Fruit fly (Drosophila melanogaster) whole organism, embryonic: ENCODE measurements around the gene mirr.
A peak's percentile ranks its signal among the peaks of the same experiment; 100 is the strongest.

ENCODE experiments used
- Antp ChIP-seq: fragments of 200-800 bp; sonication (Bioruptor generic); optimal IDR thresholded peaks from 3 replicates; lab custom pipeline; 2016; ENCODE audit warnings: missing biosample characterization, missing genetic modification characterization
- CG10274 ChIP-seq: fragments of 200-800 bp; sonication (Bioruptor generic); optimal IDR thresholded peaks from 3 replicates; lab custom pipeline; 2017; ENCODE audit warnings: missing biosample characterization, mild to moderate bottlenecking, missing genetic modification characterization
- CG10462 ChIP-seq: fragments of 200-800 bp; sonication (Bioruptor generic); optimal IDR thresholded peaks from 2 replicates; lab custom pipeline; 2016; ENCODE audit warnings: missing biosample characterization, missing genetic modification characterization
- CG11723 ChIP-seq: fragments of 200-800 bp; sonication (Bioruptor generic); optimal IDR thresholded peaks from 2 replicates; lab custom pipeline; 2017; ENCODE audit warnings: missing biosample characterization, mild to moderate bottlenecking, missing genetic modification characterization
- CG12071 ChIP-seq: fragments of 200-800 bp; sonication (Bioruptor generic); optimal IDR thresholded peaks from 3 replicates; lab custom pipeline; 2018; ENCODE audit warnings: missing biosample characterization, mild to moderate bottlenecking, missing genetic modification characterization
- CG12219 ChIP-seq: fragments of 200-800 bp; sonication (Bioruptor generic); optimal IDR thresholded peaks from 3 replicates; lab custom pipeline; 2018; ENCODE audit warnings: missing biosample characterization, mild to moderate bottlenecking, missing genetic modification characterization
- CG12391 ChIP-seq: fragments of 200-800 bp; sonication (Bioruptor generic); optimal IDR thresholded peaks from 3 replicates; lab custom pipeline; 2018; ENCODE audit warnings: missing biosample characterization, mild to moderate bottlenecking, missing genetic modification characterization, moderate library complexity
- CG14441 ChIP-seq: fragments of 200-800 bp; sonication (Bioruptor generic); IDR thresholded peaks from 2 replicates; pipeline ENCODE4 v1.3.6; 2022; ENCODE audit warnings: missing biosample characterization, missing genetic modification characterization
- CG15073 ChIP-seq: fragments of 200-800 bp; sonication (Bioruptor generic); optimal IDR thresholded peaks from 2 replicates; lab custom pipeline; 2016; ENCODE audit warnings: missing biosample characterization, missing genetic modification characterization
- CG1529 ChIP-seq: fragments of 200-800 bp; sonication (Bioruptor generic); optimal IDR thresholded peaks from 3 replicates; lab custom pipeline; 2018; ENCODE audit warnings: missing biosample characterization, missing genetic modification characterization
- CG17385 ChIP-seq: fragments of 200-800 bp; sonication (Bioruptor generic); optimal IDR thresholded peaks from 3 replicates; lab custom pipeline; 2018; ENCODE audit warnings: missing biosample characterization, mild to moderate bottlenecking, missing genetic modification characterization
- CG32532 ChIP-seq: fragments of 200-800 bp; sonication (Bioruptor generic); IDR thresholded peaks from 2 replicates; pipeline ENCODE4 v1.3.6; 2022; ENCODE audit warnings: missing biosample characterization, missing genetic modification characterization
- CG33557 ChIP-seq: fragments of 200-800 bp; sonication (Bioruptor generic); optimal IDR thresholded peaks from 2 replicates; lab custom pipeline; 2019; ENCODE audit warnings: missing biosample characterization, mild to moderate bottlenecking, missing genetic modification characterization, moderate library complexity
- CG3726 ChIP-seq: fragments of 200-800 bp; sonication (Bioruptor generic); IDR thresholded peaks from 3 replicates; pipeline ENCODE4, ENCODE4 v1.3.6; 2022; ENCODE audit warnings: missing biosample characterization, missing genetic modification characterization
- CG4328 ChIP-seq: fragments of 200-800 bp; sonication (Bioruptor generic); optimal IDR thresholded peaks from 3 replicates; lab custom pipeline; 2017; ENCODE audit warnings: missing biosample characterization, missing genetic modification reagents, missing genetic modification characterization
- CG6813 ChIP-seq: fragments of 200-800 bp; sonication (Bioruptor generic); optimal IDR thresholded peaks from 2 replicates; lab custom pipeline; 2017; ENCODE audit warnings: missing biosample characterization, missing genetic modification characterization, mild to moderate bottlenecking, moderate library complexity, missing genetic modification reagents
- CG7839 ChIP-seq: fragments of 200-800 bp; sonication (Bioruptor generic); optimal IDR thresholded peaks from 3 replicates; lab custom pipeline; 2018; ENCODE audit warnings: missing biosample characterization, mild to moderate bottlenecking, missing genetic modification characterization, moderate library complexity
- CG9876 ChIP-seq: fragments of 200-800 bp; sonication (Bioruptor generic); optimal IDR thresholded peaks from 2 replicates; lab custom pipeline; 2016; ENCODE audit warnings: missing biosample characterization, missing genetic modification characterization
- D ChIP-seq, 2 experiments: fragments of 200-800 bp in 1 of 2; fragments of >200 bp in 1 of 2; sonication (Bioruptor generic) in 1 of 2; optimal IDR thresholded peaks; 2 replicates in 1 of 2; 3 replicates in 1 of 2; lab custom pipeline; 2017; ENCODE audit warnings: mild to moderate bottlenecking in 1 of 2, missing biosample characterization in 1 of 2, missing genetic modification characterization in 1 of 2, missing genetic modification reagents in 1 of 2
- D19A ChIP-seq: fragments of 200-800 bp; optimal IDR thresholded peaks from 3 replicates; lab custom pipeline; 2019; ENCODE audit warnings: missing biosample characterization, mild to moderate bottlenecking, missing genetic modification characterization, moderate library complexity
- D19B ChIP-seq: fragments of 200-800 bp; sonication (Bioruptor generic); optimal IDR thresholded peaks from 2 replicates; lab custom pipeline; 2017; ENCODE audit warnings: missing biosample characterization, mild to moderate bottlenecking, missing genetic modification characterization
- Dad ChIP-seq: fragments of 200-800 bp; sonication (Bioruptor generic); optimal IDR thresholded peaks from 3 replicates; lab custom pipeline; 2016; ENCODE audit warnings: missing biosample characterization, missing genetic modification characterization
- Dek ChIP-seq: fragments of 200-800 bp; sonication (Bioruptor generic); optimal IDR thresholded peaks from 3 replicates; lab custom pipeline; 2019; ENCODE audit warnings: missing biosample characterization, mild to moderate bottlenecking, missing genetic modification characterization, moderate library complexity
- Dp ChIP-seq: fragments of 200-800 bp; sonication (Bioruptor generic); optimal IDR thresholded peaks from 2 replicates; lab custom pipeline; 2018; ENCODE audit warnings: missing biosample characterization, mild to moderate bottlenecking, missing genetic modification characterization, moderate library complexity
- Gsc ChIP-seq: fragments of 200-800 bp; sonication (Bioruptor generic); IDR thresholded peaks from 2 replicates; pipeline ENCODE4 v1.3.6; 2022; ENCODE audit warnings: missing biosample characterization, missing genetic modification characterization
- HLHmδ ChIP-seq: fragments of 200-800 bp; sonication (Bioruptor generic); optimal IDR thresholded peaks from 2 replicates; lab custom pipeline; 2018; ENCODE audit warnings: missing biosample characterization, mild to moderate bottlenecking, missing genetic modification characterization, moderate library complexity
- Hey ChIP-seq: fragments of 200-800 bp; sonication (Bioruptor generic); optimal IDR thresholded peaks from 3 replicates; lab custom pipeline; 2018; ENCODE audit warnings: missing biosample characterization, mild to moderate bottlenecking, missing genetic modification characterization
- Hmr ChIP-seq: fragments of 200-800 bp; sonication (Bioruptor generic); optimal IDR thresholded peaks from 3 replicates; lab custom pipeline; 2017; ENCODE audit warnings: mild to moderate bottlenecking, missing biosample characterization, missing genetic modification reagents, missing genetic modification characterization
- Hr51 ChIP-seq, 2 experiments: fragments of 200-800 bp; sonication (Bioruptor generic); optimal IDR thresholded peaks; 2 replicates in 1 of 2; 3 replicates in 1 of 2; lab custom pipeline; 2016 to 2018; ENCODE audit warnings: missing biosample characterization in 2 of 2, missing genetic modification characterization in 2 of 2, mild to moderate bottlenecking in 1 of 2, moderate library complexity in 1 of 2
- PHDP ChIP-seq: fragments of 200-800 bp; sonication (Bioruptor generic); optimal IDR thresholded peaks from 3 replicates; lab custom pipeline; 2018; ENCODE audit warnings: missing biosample characterization, mild to moderate bottlenecking, missing genetic modification characterization, moderate library complexity
- Rx ChIP-seq: fragments of 200-800 bp; sonication (Bioruptor generic); IDR thresholded peaks from 2 replicates; pipeline ENCODE4 v1.3.6; 2022; ENCODE audit warnings: missing biosample characterization, missing genetic modification characterization
- Stat92E ChIP-seq, 3 experiments: fragments of >200 bp in 2 of 3; fragments of 200-800 bp in 1 of 3; sonication (Bioruptor generic) in 1 of 3; optimal IDR thresholded peaks; 2 replicates each; lab custom pipeline; 2017 to 2019; ENCODE audit warnings: missing biosample characterization in 3 of 3, missing genetic modification characterization in 3 of 3, mild to moderate bottlenecking in 1 of 3, moderate library complexity in 1 of 3
- aop ChIP-seq: fragments of 200-800 bp; sonication (Bioruptor generic); IDR thresholded peaks from 2 replicates; pipeline ENCODE4 v1.3.6; 2022; ENCODE audit warnings: missing biosample characterization, missing genetic modification characterization
- dysf ChIP-seq: fragments of 200-800 bp; sonication (Bioruptor generic); IDR thresholded peaks from 3 replicates; pipeline ENCODE4 v1.3.6; 2022; ENCODE audit warnings: missing biosample characterization, missing genetic modification characterization
- ewg ChIP-seq: fragments of 200-800 bp; sonication (Bioruptor generic); optimal IDR thresholded peaks from 3 replicates; lab custom pipeline; 2017; ENCODE audit warnings: mild to moderate bottlenecking, missing biosample characterization, missing genetic modification reagents, missing genetic modification characterization
- gce ChIP-seq: fragments of 200-800 bp; sonication (Bioruptor generic); IDR thresholded peaks from 3 replicates; pipeline ENCODE4 v1.3.6; 2022; ENCODE audit warnings: missing biosample characterization, missing genetic modification characterization
- grau ChIP-seq: fragments of 200-800 bp; optimal IDR thresholded peaks from 3 replicates; lab custom pipeline; 2019; ENCODE audit warnings: missing biosample characterization, mild to moderate bottlenecking, missing genetic modification characterization, moderate library complexity
- ham ChIP-seq: fragments of 200-800 bp; sonication (Bioruptor generic); IDR thresholded peaks from 2 replicates; pipeline ENCODE4 v1.3.6; 2022; ENCODE audit warnings: missing biosample characterization, missing genetic modification characterization
- lab ChIP-seq: fragments of 200-800 bp; sonication (Bioruptor generic); optimal IDR thresholded peaks from 3 replicates; lab custom pipeline; 2017; ENCODE audit warnings: missing biosample characterization, missing genetic modification characterization, mild to moderate bottlenecking, moderate library complexity, missing genetic modification reagents
- luna ChIP-seq: fragments of 200-800 bp; sonication (Bioruptor generic); optimal IDR thresholded peaks from 2 replicates; lab custom pipeline; 2016; ENCODE audit warnings: missing biosample characterization, missing genetic modification characterization
- p53 ChIP-seq: fragments of 200-800 bp; sonication (Bioruptor generic); optimal IDR thresholded peaks from 2 replicates; lab custom pipeline; 2016; ENCODE audit warnings: missing biosample characterization, missing genetic modification characterization
- pan ChIP-seq, 4 experiments: fragments of >200 bp in 3 of 4; fragments of 200-800 bp in 1 of 4; sonication (Bioruptor generic) in 1 of 4; optimal IDR thresholded peaks in 3 of 4; IDR thresholded peaks in 1 of 4; 2 replicates each; pipeline versions ENCODE4 v1.3.6 to Lab custom; 2017 to 2022; ENCODE audit warnings: missing biosample characterization in 2 of 4, missing genetic modification characterization in 2 of 4, mixed read lengths in 1 of 4
- pb ChIP-seq: fragments of 200-800 bp; sonication (Bioruptor generic); optimal IDR thresholded peaks from 3 replicates; lab custom pipeline; 2016; ENCODE audit warnings: missing biosample characterization, missing genetic modification characterization
- pros ChIP-seq: fragments of 200-800 bp; sonication (Bioruptor generic); optimal IDR thresholded peaks from 3 replicates; lab custom pipeline; 2019; ENCODE audit warnings: missing biosample characterization, mild to moderate bottlenecking, missing genetic modification characterization, moderate library complexity
- repo ChIP-seq: fragments of 200-800 bp; sonication (Bioruptor generic); optimal IDR thresholded peaks from 2 replicates; lab custom pipeline; 2016; ENCODE audit warnings: missing biosample characterization, missing genetic modification characterization
- slp2 ChIP-seq: fragments of 200-800 bp; sonication (Bioruptor generic); optimal IDR thresholded peaks from 2 replicates; lab custom pipeline; 2016; ENCODE audit warnings: missing biosample characterization, missing genetic modification characterization
- stwl ChIP-seq: fragments of 200-800 bp; sonication (Bioruptor generic); optimal IDR thresholded peaks from 3 replicates; lab custom pipeline; 2018; ENCODE audit warnings: missing biosample characterization, mild to moderate bottlenecking, missing genetic modification characterization, moderate library complexity
- tap ChIP-seq: fragments of 200-800 bp; optimal IDR thresholded peaks from 3 replicates; lab custom pipeline; 2019; ENCODE audit warnings: missing biosample characterization, mild to moderate bottlenecking, missing genetic modification characterization, moderate library complexity
- zen2 ChIP-seq: fragments of 200-800 bp; sonication (Bioruptor generic); IDR thresholded peaks from 3 replicates; pipeline ENCODE4 v1.3.6; 2022; ENCODE audit warnings: missing biosample characterization, missing genetic modification characterization; ENCODE audit not compliant: partially characterized antibody

The mirr gene

dm6 chr3L:12653124-12653523 lies 40.3 kb upstream of the mirr start (continued):
- TF ChIP-seq CG3726 (GFP tag; lab: Robert Waterston, UW) (no peak), D19B (GFP tag; lab: Kevin White, UChicago) (no peak), CG6813 (GFP tag; lab: Kevin White, UChicago) (peak; percentile 60), PHDP (tag; lab: Kevin White, UChicago) (peak; percentile 48), CG4328 (GFP tag; lab: Kevin White, UChicago) (peak; percentile 76), CG33557 (GFP tag; lab: Kevin White, UChicago) (peak; percentile 58), pan (optimal IDR thresholded peaks at IDR 0.05; lab: Kevin White, UChicago) (no peak), pan (GFP tag; optimal IDR thresholded peaks at IDR 0.05 in 1 of 2, IDR thresholded peaks at IDR 0.05 in 1 of 2) (peak in 1 of 2 experiments; percentile 46), CG10274 (GFP tag; lab: Kevin White, UChicago) (no peak), CG11723 (GFP tag; lab: Kevin White, UChicago) (peak; percentile 56), grau (tag; lab: Kevin White, UChicago) (peak; percentile 11), CG9876 (no peak), D19A (tag; lab: Kevin White, UChicago) (no peak), CG17385 (peak; percentile 55), Rx (GFP tag; lab: Robert Waterston, UW) (no peak), D (optimal IDR thresholded peaks at IDR 0.05; lab: Kevin White, UChicago) (peak; percentile 19), D (GFP tag; optimal IDR thresholded peaks at IDR 0.05; lab: Kevin White, UChicago) (no peak), ham (no peak), CG1529 (peak; percentile 10), Dp (GFP tag; lab: Kevin White, UChicago) (no peak), slp2 (GFP tag; lab: Kevin White, UChicago) (no peak), CG12391 (tag; lab: Kevin White, UChicago) (peak; percentile 4), CG12071 (peak; percentile 67), Stat92E (GFP tag; optimal IDR thresholded peaks at IDR 0.05; lab: Kevin White, UChicago) (no peak), Antp (GFP tag; lab: Kevin White, UChicago) (no peak), CG14441 (no peak), pb (GFP tag; lab: Kevin White, UChicago) (no peak), tap (tag; lab: Kevin White, UChicago) (peak; percentile 59), repo (GFP tag; lab: Kevin White, UChicago) (no peak), Dek (tag; lab: Kevin White, UChicago) (no peak), stwl (tag; lab: Kevin White, UChicago) (no peak), CG32532 (GFP tag; lab: Robert Waterston, UW) (peak; percentile 60; the same call in 1 of the 2 replicates), CG10462 (GFP tag; lab: Kevin White, UChicago) (no peak), Hmr (GFP tag; lab: Kevin White, UChicago) (peak; percentile 26), ewg (GFP tag; lab: Kevin White, UChicago) (peak; percentile 14), pros (GFP tag; lab: Kevin White, UChicago) (peak; percentile 7), Gsc (GFP tag; lab: Robert Waterston, UW) (no peak), Dad (no peak), p53 (GFP tag; lab: Kevin White, UChicago) (no peak), gce (GFP tag; lab: Robert Waterston, UW) (peak; percentile 67; the same call in 1 of the 3 replicates), lab (GFP tag; lab: Kevin White, UChicago) (peak; percentile 53), aop (GFP tag; lab: Robert Waterston, UW) (peak; percentile 79), CG12219 (peak; percentile 52), Hr51 (GFP tag; optimal IDR thresholded peaks at IDR 0.05; lab: Kevin White, UChicago) (peak in 1 of 2 experiments; percentile 48), CG15073 (no peak), zen2 (GFP tag; lab: Robert Waterston, UW) (no peak; the same call in 2 of the 3 replicates), HLHmδ (GFP tag; lab: Kevin White, UChicago) (peak; percentile 65), Hey (peak; percentile 21), CG7839 (peak; percentile 14), luna (no peak), dysf (GFP tag; lab: Robert Waterston, UW) (no peak; the same call in 2 of the 3 replicates)
